Worm (Caenorhabditis elegans): Measurements from ENCODE around the gene sca-1.

DNA sequence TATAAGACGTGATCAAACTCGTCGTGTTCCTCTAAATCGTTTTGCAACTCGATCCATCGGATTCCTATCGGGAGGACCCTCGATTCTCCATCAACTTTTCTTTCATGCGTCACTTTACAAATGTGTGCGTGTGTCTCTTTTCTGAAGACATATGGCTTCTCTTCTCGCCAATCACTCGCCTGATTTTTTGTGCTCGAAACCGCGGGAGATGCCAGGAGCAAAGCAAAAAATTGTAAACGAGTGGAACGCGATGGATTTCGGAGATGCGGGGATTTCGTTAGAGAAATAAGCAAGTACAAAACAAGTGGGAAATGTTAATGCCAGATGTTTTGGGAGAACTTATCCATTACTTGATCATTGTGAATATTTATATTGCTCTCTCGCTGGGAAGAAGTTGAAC, 7.6 kb upstream of the sca-1 start:
- TF ChIP-seq nhr-237 (tag; optimal IDR thresholded peaks at IDR 0.05) (no peak), ztf-11 (tag; optimal IDR thresholded peaks at IDR 0.05) (no peak), elt-1 (tag; optimal IDR thresholded peaks at IDR 0.05; ENCODE audit: borderline replicate concordance, insufficient read depth) (no peak), lsy-2 (tag; optimal IDR thresholded peaks at IDR 0.05) (no peak), blmp-1 (tag; optimal IDR thresholded peaks at IDR 0.05) (no peak), unc-39 (tag; optimal IDR thresholded peaks at IDR 0.05) (no peak), sptf-1 (tag; optimal IDR thresholded peaks at IDR 0.05) (no peak), pha-4 (tag; optimal IDR thresholded peaks at IDR 0.05) (no peak)

All from whole organism, mixed stage, embryonic.